Worm (Caenorhabditis elegans) whole organism, young adult: ENCODE data around the gene clec-252.
"Not testable (repeated sequence)": the region's sequence is repeated elsewhere in the genome, so short reads cannot be mapped to it uniquely, and the experiment has no call there.

ENCODE experiments used
- somi-1 ChIP-seq: fragments of 200-800 bp; sonication (Bioruptor generic); optimal IDR thresholded peaks from 2 replicates; lab custom pipeline; 2018; ENCODE audit warnings: mild to moderate bottlenecking, missing genetic modification characterization, missing compliant biosample characterization
- tbp1 ChIP-seq: fragments of 200-800 bp; sonication (Bioruptor generic); optimal IDR thresholded peaks from 2 replicates; lab custom pipeline; 2018; ENCODE audit warnings: mild to moderate bottlenecking, missing genetic modification characterization, missing compliant biosample characterization
- tbx-9 ChIP-seq: sonication (generic microtip); optimal IDR thresholded peaks from 2 replicates; lab custom pipeline; 2016; ENCODE audit warnings: borderline replicate concordance, missing genetic modification characterization, inconsistent platforms, missing compliant biosample characterization

- TF ChIP-seq tbp1 (GFP tag; lab: Kevin White, UChicago); tbx-9 (tag; lab: Kevin White, UChicago); somi-1: not testable (repeated sequence)
These were observed 20.3 kb downstream of the clec-252 start for ce11 chrV:18728287-18728686.
